Worm (Caenorhabditis elegans) whole organism, early embryonic: ENCODE measurements around the gene popl-7.

Source experiments
- F13C5.2 ChIP-seq: sonication (generic microtip); optimal IDR thresholded peaks from 2 replicates; lab custom pipeline; 2017; ENCODE audit warnings: mild to moderate bottlenecking, missing genetic modification characterization, inconsistent platforms, missing compliant biosample characterization
- ama-1 ChIP-seq: fragments of 150-350 bp; optimal IDR thresholded peaks from 2 replicates; lab custom pipeline; 2014
- ets-7 ChIP-seq: sonication (generic microtip); optimal IDR thresholded peaks from 2 replicates; lab custom pipeline; 2016; ENCODE audit warnings: missing genotype, missing genetic modification characterization, missing compliant biosample characterization
- hnd-1 ChIP-seq: sonication (generic microtip); optimal IDR thresholded peaks from 2 replicates; lab custom pipeline; 2016; ENCODE audit warnings: missing genetic modification characterization, missing compliant biosample characterization

DNA sequence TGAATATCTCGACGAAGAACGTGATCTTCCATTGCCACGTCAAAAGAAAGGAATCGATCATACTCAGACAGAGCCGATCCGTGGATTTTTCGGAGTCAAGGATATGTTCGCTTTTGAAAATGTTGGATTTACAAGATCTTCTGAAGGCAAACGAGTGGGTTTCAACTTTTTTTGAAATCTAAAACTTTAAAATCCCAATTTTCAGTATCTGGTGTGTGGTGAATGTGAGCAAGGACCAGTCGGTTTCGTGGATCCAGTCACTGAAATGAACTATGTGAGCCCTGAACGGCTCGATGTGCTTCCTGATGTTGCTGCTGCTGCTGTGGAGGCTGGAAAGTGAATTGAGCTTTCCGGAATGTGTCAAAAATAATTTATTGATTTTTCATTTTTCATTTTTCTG lies 16.4 kb downstream of the popl-7 start, which contains the start of gene lsm-3:
- TF ChIP-seq ama-1 (no peak), F13C5.2 (tag; lab: Kevin White, UChicago) (no peak), hnd-1 (tag; lab: Kevin White, UChicago) (no peak), ets-7 (tag; lab: Kevin White, UChicago) (no peak)
